Fruit fly (Drosophila melanogaster): ENCODE measurements around the gene Tpr2.

dm6 chr2L:16476517-16476916 is 14.8 kb upstream of the Tpr2 start:
- TF ChIP-seq Clk (GFP tag; optimal IDR thresholded peaks at IDR 0.05) (no peak), CG14711 (tag; optimal IDR thresholded peaks at IDR 0.05) (no peak), CG7045 (GFP tag; optimal IDR thresholded peaks at IDR 0.05) (no peak)

All from whole organism, adult.